Fruit fly (Drosophila melanogaster) whole organism: ENCODE measurements around the gene Gr68a.

Source experiments
- CG8478 ChIP-seq: fragments of >200 bp; optimal IDR thresholded peaks from 2 replicates; lab custom pipeline; 2018; ENCODE audit warnings: inconsistent platforms
- Dll ChIP-seq: fragments of >200 bp; optimal IDR thresholded peaks from 2 replicates; lab custom pipeline; 2017
- psq ChIP-seq: fragments of >200 bp; optimal IDR thresholded peaks from 2 replicates; lab custom pipeline; 2017
- usp ChIP-seq: fragments of >200 bp; optimal IDR thresholded peaks from 2 replicates; lab custom pipeline; 2017; ENCODE audit warnings: missing biosample characterization, missing genetic modification characterization, mixed read lengths

DNA sequence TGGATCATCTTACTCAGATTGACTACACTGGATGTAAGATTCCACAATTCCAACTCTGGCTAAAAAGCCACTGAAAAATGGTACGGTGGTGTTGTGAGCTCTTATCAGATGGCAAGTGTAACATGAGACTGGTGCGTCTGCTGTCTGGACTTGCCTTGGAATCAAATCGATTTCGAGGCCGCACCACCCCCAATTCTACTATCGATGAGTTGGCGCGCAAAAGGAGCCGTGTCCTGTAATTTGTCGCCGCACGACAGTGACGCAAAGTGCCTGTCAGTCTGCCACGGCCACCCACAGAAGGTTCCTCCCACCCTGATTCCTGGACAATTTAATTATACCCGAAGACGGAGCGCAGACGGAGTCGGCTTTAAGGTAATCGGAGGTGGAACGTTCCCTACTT, 15.5 kb downstream of the Gr68a start:
- TF ChIP-seq psq: no peak
- no peak for TF ChIP-seq CG8478
- no peak for TF ChIP-seq usp (GFP tag; lab: Kevin White, UChicago)
- no peak for TF ChIP-seq Dll (lab: Kevin White, UChicago)
